Worm (Caenorhabditis elegans): ENCODE results near the gene T16G1.3.

ce11 chrV:12988256-12988655 lies 44.1 kb upstream of the T16G1.3 start, which contains the start of gene F15B9.8:
- TF ChIP-seq snpc-4 (tag; optimal IDR thresholded peaks at IDR 0.05) (no peak), unc-39 (tag; optimal IDR thresholded peaks at IDR 0.05) (no peak), lin-13 (tag; optimal IDR thresholded peaks at IDR 0.05) (no peak), mep-1 (tag; optimal IDR thresholded peaks at IDR 0.05) (no peak), unc-62 (GFP tag; optimal IDR thresholded peaks at IDR 0.05) (no peak), elt-1 (tag; optimal IDR thresholded peaks at IDR 0.05; ENCODE audit: borderline replicate concordance, insufficient read depth) (no peak), lin-32 (GFP tag; optimal IDR thresholded peaks at IDR 0.05) (no peak), ham-2 (GFP tag; optimal IDR thresholded peaks at IDR 0.05) (no peak), sem-2 (GFP tag; optimal IDR thresholded peaks at IDR 0.05) (no peak), ces-1 (GFP tag; optimal IDR thresholded peaks at IDR 0.05) (no peak), nhr-76 (tag; optimal IDR thresholded peaks at IDR 0.05) (no peak)
